Fruit fly (Drosophila melanogaster) whole organism, embryonic: ENCODE data around the gene CG13893.

Experiments used
- CG10959 ChIP-seq: fragments of 200-800 bp; sonication (Bioruptor generic); IDR thresholded peaks from 2 replicates; pipeline ENCODE4 v1.3.6; 2022; ENCODE audit warnings: missing biosample characterization, missing genetic modification characterization
- CG10979 ChIP-seq: fragments of 200-800 bp; sonication (Bioruptor generic); optimal IDR thresholded peaks from 2 replicates; lab custom pipeline; 2018; ENCODE audit warnings: missing biosample characterization, mild to moderate bottlenecking, missing genetic modification characterization, moderate library complexity
- CG11247 ChIP-seq: fragments of 200-800 bp; sonication (Bioruptor generic); IDR thresholded peaks from 2 replicates; pipeline ENCODE4 v1.3.6; 2022; ENCODE audit warnings: missing biosample characterization, missing genetic modification characterization
- CG12071 ChIP-seq: fragments of 200-800 bp; sonication (Bioruptor generic); optimal IDR thresholded peaks from 3 replicates; lab custom pipeline; 2018; ENCODE audit warnings: missing biosample characterization, mild to moderate bottlenecking, missing genetic modification characterization
- CG1647 ChIP-seq: fragments of 200-800 bp; sonication (Bioruptor generic); optimal IDR thresholded peaks from 3 replicates; lab custom pipeline; 2016; ENCODE audit warnings: missing biosample characterization, missing genetic modification characterization
- CG17186 ChIP-seq: fragments of 200-800 bp; sonication (Bioruptor generic); optimal IDR thresholded peaks from 3 replicates; lab custom pipeline; 2017; ENCODE audit warnings: missing biosample characterization, missing genetic modification reagents, missing genetic modification characterization
- CG17829 ChIP-seq: fragments of 200-800 bp; optimal IDR thresholded peaks from 2 replicates; lab custom pipeline; 2019; ENCODE audit warnings: missing biosample characterization, mild to moderate bottlenecking, missing genetic modification characterization, moderate library complexity
- CG18764 ChIP-seq: fragments of 200-800 bp; sonication (Bioruptor generic); optimal IDR thresholded peaks from 3 replicates; lab custom pipeline; 2016; ENCODE audit warnings: missing biosample characterization, missing genetic modification characterization
- CG2120 ChIP-seq: fragments of 200-800 bp; sonication (Bioruptor generic); optimal IDR thresholded peaks from 3 replicates; lab custom pipeline; 2016; ENCODE audit warnings: missing biosample characterization, missing genetic modification characterization
- CG31441 ChIP-seq: fragments of 200-800 bp; sonication (Bioruptor generic); IDR thresholded peaks from 2 replicates; pipeline ENCODE4 v1.3.6; 2022; ENCODE audit warnings: missing biosample characterization, missing genetic modification characterization
- CG32767 ChIP-seq: fragments of 200-800 bp; sonication (Bioruptor generic); IDR thresholded peaks from 2 replicates; pipeline ENCODE4 v1.3.6; 2022; ENCODE audit warnings: missing biosample characterization, missing genetic modification characterization
- CG34224 ChIP-seq: fragments of 200-800 bp; sonication (Bioruptor generic); IDR thresholded peaks from 3 replicates; pipeline ENCODE4 v1.3.6; 2022; ENCODE audit warnings: missing biosample characterization, missing genetic modification characterization; ENCODE audit not compliant: partially characterized antibody
- CG6689 ChIP-seq: fragments of 200-800 bp; sonication (Bioruptor generic); IDR thresholded peaks from 2 replicates; pipeline ENCODE4 v1.3.6; 2022; ENCODE audit warnings: missing biosample characterization, missing genetic modification characterization
- CG8359 ChIP-seq: fragments of 200-800 bp; sonication (Bioruptor generic); optimal IDR thresholded peaks from 2 replicates; lab custom pipeline; 2017; ENCODE audit warnings: missing biosample characterization, mild to moderate bottlenecking, missing genetic modification characterization, borderline replicate concordance
- CG8944 ChIP-seq: fragments of 200-800 bp; sonication (Bioruptor generic); optimal IDR thresholded peaks from 3 replicates; lab custom pipeline; 2016; ENCODE audit warnings: missing biosample characterization, missing genetic modification characterization
- CkIIα-i1 ChIP-seq: fragments of 200-800 bp; sonication (Bioruptor generic); IDR thresholded peaks from 2 replicates; pipeline ENCODE4 v1.3.6; 2022; ENCODE audit warnings: missing biosample characterization, missing genetic modification characterization
- Dek ChIP-seq: fragments of 200-800 bp; sonication (Bioruptor generic); optimal IDR thresholded peaks from 3 replicates; lab custom pipeline; 2019; ENCODE audit warnings: missing biosample characterization, mild to moderate bottlenecking, missing genetic modification characterization, moderate library complexity
- Dip2 ChIP-seq: fragments of 200-800 bp; sonication (Bioruptor generic); IDR thresholded peaks from 2 replicates; pipeline ENCODE4 v1.3.6; 2022; ENCODE audit warnings: missing biosample characterization, missing genetic modification characterization
- E2f1 ChIP-seq: fragments of 200-800 bp; sonication (Bioruptor generic); IDR thresholded peaks from 2 replicates; pipeline ENCODE4 v1.3.6; 2022; ENCODE audit warnings: missing biosample characterization, missing genetic modification characterization
- Eip74EF ChIP-seq, 2 experiments: fragments of 200-800 bp in 1 of 2; fragments of >200 bp in 1 of 2; sonication (Bioruptor generic) in 1 of 2; optimal IDR thresholded peaks; 2 replicates each; lab custom pipeline; 2017 to 2019; ENCODE audit warnings: missing biosample characterization in 2 of 2, missing genetic modification characterization in 2 of 2, mild to moderate bottlenecking in 1 of 2, moderate library complexity in 1 of 2
- Fer2 ChIP-seq: fragments of 200-800 bp; sonication (Bioruptor generic); optimal IDR thresholded peaks from 2 replicates; lab custom pipeline; 2018; ENCODE audit warnings: missing biosample characterization, mild to moderate bottlenecking, missing genetic modification characterization, moderate library complexity
- Gsc ChIP-seq: fragments of 200-800 bp; sonication (Bioruptor generic); IDR thresholded peaks from 2 replicates; pipeline ENCODE4 v1.3.6; 2022; ENCODE audit warnings: missing biosample characterization, missing genetic modification characterization
- HLH4C ChIP-seq: fragments of 200-800 bp; sonication (Bioruptor generic); IDR thresholded peaks from 3 replicates; pipeline ENCODE4 v1.3.6; 2022; ENCODE audit warnings: missing biosample characterization, missing genetic modification characterization; ENCODE audit not compliant: partially characterized antibody
- Hmr ChIP-seq: fragments of 200-800 bp; sonication (Bioruptor generic); optimal IDR thresholded peaks from 3 replicates; lab custom pipeline; 2017; ENCODE audit warnings: mild to moderate bottlenecking, missing biosample characterization, missing genetic modification reagents, missing genetic modification characterization
- Lpt ChIP-seq: fragments of >200 bp; optimal IDR thresholded peaks from 2 replicates; lab custom pipeline; 2018; ENCODE audit warnings: missing biosample characterization, missing genetic modification characterization
- Xbp1 ChIP-seq: fragments of 200-800 bp; sonication (Bioruptor generic); optimal IDR thresholded peaks from 3 replicates; lab custom pipeline; 2016; ENCODE audit warnings: missing biosample characterization, mild to moderate bottlenecking, missing genetic modification characterization
- Xrp1 ChIP-seq: fragments of 200-800 bp; sonication (Bioruptor generic); IDR thresholded peaks from 2 replicates; pipeline ENCODE4 v1.3.6; 2022; ENCODE audit warnings: missing biosample characterization, missing genetic modification characterization
- al ChIP-seq: fragments of 200-800 bp; sonication (Bioruptor generic); IDR thresholded peaks from 2 replicates; pipeline ENCODE4 v1.3.6; 2022; ENCODE audit warnings: missing biosample characterization, missing genetic modification characterization
- chif ChIP-seq, 2 experiments: fragments of 200-800 bp; sonication (Bioruptor generic); optimal IDR thresholded peaks; 3 replicates each; lab custom pipeline; 2016; ENCODE audit warnings: missing biosample characterization in 2 of 2, missing genetic modification characterization in 2 of 2
- ci ChIP-seq: fragments of 200-800 bp; sonication (Bioruptor generic); IDR thresholded peaks from 3 replicates; pipeline ENCODE4 v1.3.6; 2022; ENCODE audit warnings: missing biosample characterization, missing genetic modification characterization
- cwo ChIP-seq: fragments of 200-800 bp; sonication (Bioruptor generic); optimal IDR thresholded peaks from 3 replicates; lab custom pipeline; 2017; ENCODE audit warnings: missing biosample characterization, missing genetic modification characterization, mild to moderate bottlenecking, moderate library complexity, missing genetic modification reagents
- dmrt11E ChIP-seq: fragments of 200-800 bp; sonication (Bioruptor generic); optimal IDR thresholded peaks from 3 replicates; lab custom pipeline; 2018; ENCODE audit warnings: missing biosample characterization, mild to moderate bottlenecking, missing genetic modification characterization, moderate library complexity
- gcm ChIP-seq: fragments of 200-800 bp; sonication (Bioruptor generic); optimal IDR thresholded peaks from 2 replicates; lab custom pipeline; 2019; ENCODE audit warnings: missing biosample characterization, mild to moderate bottlenecking, missing genetic modification characterization, moderate library complexity
- gem ChIP-seq: fragments of 200-800 bp; sonication (Bioruptor generic); optimal IDR thresholded peaks from 2 replicates; lab custom pipeline; 2019; ENCODE audit warnings: missing biosample characterization, mild to moderate bottlenecking, missing genetic modification characterization, moderate library complexity
- gro ChIP-seq: fragments of 200-800 bp; sonication (Bioruptor generic); optimal IDR thresholded peaks from 2 replicates; lab custom pipeline; 2016; ENCODE audit warnings: missing biosample characterization, missing genetic modification characterization
- gt ChIP-seq: fragments of 200-800 bp; sonication (Bioruptor generic); IDR thresholded peaks from 2 replicates; pipeline ENCODE4 v1.3.6; 2022; ENCODE audit warnings: missing biosample characterization, missing genetic modification characterization
- hth ChIP-seq: fragments of >200 bp; optimal IDR thresholded peaks from 2 replicates; lab custom pipeline; 2017; ENCODE audit warnings: inconsistent platforms
- jumu ChIP-seq: fragments of 200-800 bp; sonication (Bioruptor generic); optimal IDR thresholded peaks from 3 replicates; lab custom pipeline; 2016; ENCODE audit warnings: missing biosample characterization, missing genetic modification characterization
- kni ChIP-seq: fragments of 200-800 bp; sonication (Bioruptor generic); optimal IDR thresholded peaks from 3 replicates; lab custom pipeline; 2017; ENCODE audit warnings: mild to moderate bottlenecking, missing biosample characterization, missing genetic modification reagents, missing genetic modification characterization
- lilli ChIP-seq: fragments of 200-800 bp; sonication (Bioruptor generic); optimal IDR thresholded peaks from 3 replicates; lab custom pipeline; 2016; ENCODE audit warnings: missing biosample characterization, missing genetic modification characterization
- nmo ChIP-seq: fragments of 200-800 bp; sonication (Bioruptor generic); optimal IDR thresholded peaks from 2 replicates; lab custom pipeline; 2018; ENCODE audit warnings: missing biosample characterization, mild to moderate bottlenecking, missing genetic modification characterization, moderate library complexity
- p53 ChIP-seq: fragments of 200-800 bp; sonication (Bioruptor generic); optimal IDR thresholded peaks from 2 replicates; lab custom pipeline; 2016; ENCODE audit warnings: missing biosample characterization, missing genetic modification characterization
- prd ChIP-seq, 3 experiments: fragments of >200 bp in 2 of 3; fragments of 200-800 bp in 1 of 3; sonication (Bioruptor generic) in 1 of 3; optimal IDR thresholded peaks in 2 of 3; IDR thresholded peaks in 1 of 3; 2 replicates in 2 of 3; 3 replicates in 1 of 3; pipeline versions ENCODE4 v1.3.6 to Lab custom; 2017 to 2022; ENCODE audit warnings: missing biosample characterization in 1 of 3, missing genetic modification characterization in 1 of 3
- sens-2 ChIP-seq: fragments of 200-800 bp; sonication (Bioruptor generic); IDR thresholded peaks from 2 replicates; pipeline ENCODE4 v1.3.6; 2022; ENCODE audit warnings: missing biosample characterization, missing genetic modification characterization
- so ChIP-seq: fragments of 200-800 bp; sonication (Bioruptor generic); IDR thresholded peaks from 3 replicates; pipeline ENCODE4 v1.3.6; 2022; ENCODE audit warnings: missing biosample characterization, missing genetic modification characterization
- sqz ChIP-seq: fragments of 200-800 bp; sonication (Bioruptor generic); optimal IDR thresholded peaks from 3 replicates; lab custom pipeline; 2018; ENCODE audit warnings: missing biosample characterization, mild to moderate bottlenecking, missing genetic modification characterization
- stc ChIP-seq: fragments of 200-800 bp; sonication (Bioruptor generic); IDR thresholded peaks from 2 replicates; pipeline ENCODE4 v1.3.6; 2022; ENCODE audit warnings: missing biosample characterization, missing genetic modification characterization
- ttk ChIP-seq: fragments of 200-800 bp; sonication (Bioruptor generic); IDR thresholded peaks from 2 replicates; pipeline ENCODE4 v2.1.2; 2022; ENCODE audit warnings: missing biosample characterization, missing genetic modification characterization
- tup ChIP-seq: fragments of 200-800 bp; sonication (Bioruptor generic); optimal IDR thresholded peaks from 2 replicates; lab custom pipeline; 2016; ENCODE audit warnings: missing biosample characterization, mild to moderate bottlenecking, missing genetic modification characterization, moderate library complexity
- z ChIP-seq: fragments of 200-800 bp; sonication (Bioruptor generic); IDR thresholded peaks from 3 replicates; pipeline ENCODE4 v1.3.6; 2022; ENCODE audit warnings: missing biosample characterization, missing genetic modification characterization

CG13893 gene

dm6 chr3L:629353-629915, 25.6 kb upstream of the CG13893 start (continued):
- TF ChIP-seq Dek (tag; lab: Kevin White, UChicago) (peak; percentile 1), Gsc (GFP tag; lab: Robert Waterston, UW) (no peak), Xrp1 (GFP tag; lab: Robert Waterston, UW) (peak; percentile 15; the same call in 1 of the 2 replicates), z (GFP tag; lab: Robert Waterston, UW) (0 out of 3 replicates have a peak, but pooled peaks have one; percentile 47), gem (peak; percentile 32), sens-2 (GFP tag; lab: Robert Waterston, UW) (no peak), CG10959 (no peak), gro (peak; percentile 61), so (GFP tag; lab: Robert Waterston, UW) (0 out of 3 replicates have a peak, but pooled peaks have one; percentile 5), HLH4C (no peak), Dip2 (no peak), sqz (peak; percentile 89), stc (GFP tag; lab: Robert Waterston, UW) (peak; percentile 36; the same call in 1 of the 2 replicates), CG31441 (GFP tag; lab: Robert Waterston, UW) (no peak), Fer2 (no peak), prd (optimal IDR thresholded peaks at IDR 0.05; lab: Kevin White, UChicago) (no peak), prd (GFP tag; IDR thresholded peaks at IDR 0.05; lab: Robert Waterston, UW) (no peak), E2f1 (no peak), CG8359 (GFP tag; lab: Kevin White, UChicago) (peak; percentile 1), kni (GFP tag; lab: Kevin White, UChicago) (peak; percentile 81), CG17829 (tag; lab: Kevin White, UChicago) (no peak), p53 (no peak), lilli (no peak), al (GFP tag; lab: Robert Waterston, UW) (no peak), CG11247 (no peak), nmo (no peak), jumu (GFP tag; lab: Kevin White, UChicago) (no peak), hth (lab: Kevin White, UChicago) (no peak), CG12071 (peak; percentile 40), Eip74EF (GFP tag; optimal IDR thresholded peaks at IDR 0.05; lab: Kevin White, UChicago) (peak in 1 of 2 experiments; percentile 8), CG2120 (GFP tag; lab: Kevin White, UChicago) (no peak), Lpt (GFP tag; lab: Kevin White, UChicago) (no peak), tup (GFP tag; lab: Kevin White, UChicago) (no peak), CG6689 (GFP tag; lab: Robert Waterston, UW) (no peak), Hmr (peak; percentile 52), Xbp1 (GFP tag; lab: Kevin White, UChicago) (no peak), CG1647 (GFP tag; lab: Kevin White, UChicago) (peak; percentile 18), CG34224 (GFP tag; lab: Robert Waterston, UW) (no peak), CG18764 (no peak), CkIIα-i1 (GFP tag; lab: Robert Waterston, UW) (no peak), gcm (GFP tag; lab: Kevin White, UChicago) (no peak), cwo (peak; percentile 18), CG10979 (tag; lab: Kevin White, UChicago) (no peak), CG8944 (GFP tag; lab: Kevin White, UChicago) (no peak), dmrt11E (no peak), chif (GFP tag; optimal IDR thresholded peaks at IDR 0.05; lab: Kevin White, UChicago) (no peak), CG32767 (GFP tag; lab: Robert Waterston, UW) (no peak), ttk (GFP tag; lab: Robert Waterston, UW) (no peak), gt (GFP tag; lab: Robert Waterston, UW) (no peak), ci (GFP tag; lab: Robert Waterston, UW) (peak; percentile 45; the same call in 1 of the 3 replicates), CG17186 (no peak)
